Worm (Caenorhabditis elegans): ENCODE measurements around the gene tsp-20.

The tsp-20 gene

ce11 chrX:11996606-11997005 is 37.2 kb downstream of the tsp-20 start:
- TF ChIP-seq mef-2 (tag; optimal IDR thresholded peaks at IDR 0.05) = no peak
- no peak for TF ChIP-seq egl-27 (tag; optimal IDR thresholded peaks at IDR 0.05)
- no peak for TF ChIP-seq lin-35 (GFP tag; optimal IDR thresholded peaks at IDR 0.05)
- TF ChIP-seq fkh-10 (GFP tag; optimal IDR thresholded peaks at IDR 0.05) = no peak
- TF ChIP-seq pax-3 (tag; optimal IDR thresholded peaks at IDR 0.05) = no peak
- TF ChIP-seq rnt-1 (tag; optimal IDR thresholded peaks at IDR 0.05) = no peak
- TF ChIP-seq efl-1 (optimal IDR thresholded peaks at IDR 0.05) = no peak
- TF ChIP-seq efl-1 (GFP tag; optimal IDR thresholded peaks at IDR 0.05 in 1 of 2) = no peak
- no peak for TF ChIP-seq ces-1 (GFP tag; optimal IDR thresholded peaks at IDR 0.05)
- no peak for TF ChIP-seq fkh-4 (tag; optimal IDR thresholded peaks at IDR 0.05; ENCODE audit: borderline replicate concordance)
- no peak for TF ChIP-seq snu-23 (GFP tag; optimal IDR thresholded peaks at IDR 0.05)
- no peak for TF ChIP-seq aha-1 (tag; optimal IDR thresholded peaks at IDR 0.05)
- TF ChIP-seq nhr-28 (tag; optimal IDR thresholded peaks at IDR 0.05) = no peak
- no peak for TF ChIP-seq irx-1 (tag; optimal IDR thresholded peaks at IDR 0.05)
- no peak for TF ChIP-seq unc-86 (tag; optimal IDR thresholded peaks at IDR 0.05)
- no peak for TF ChIP-seq vab-15 (tag; optimal IDR thresholded peaks at IDR 0.05)

DNA sequence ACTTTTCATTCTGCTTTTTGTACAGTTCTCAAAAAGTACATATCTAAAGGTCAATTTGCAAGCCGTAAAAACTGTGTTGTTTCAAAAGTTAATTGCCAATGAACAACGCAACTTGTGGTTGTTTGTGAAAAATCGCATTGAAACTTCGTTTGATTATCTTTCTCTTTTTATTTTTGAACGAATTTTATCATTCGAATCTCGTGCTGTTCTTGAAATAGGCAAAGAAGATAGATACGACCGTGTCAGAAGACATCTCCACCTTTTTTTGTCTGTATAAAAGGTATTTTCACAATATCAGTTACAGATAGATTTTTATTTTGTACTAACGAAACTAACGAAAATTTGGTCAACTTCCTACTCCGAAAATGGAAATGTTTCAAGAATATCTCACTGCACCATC is 39.4 kb downstream of the tsp-20 start, which contains the start of gene C49F5.7:
Gene C49F5.7, plus strand, starts transcription at position 301 of the 400 bp plus-strand sequence.
- TF ChIP-seq lin-14 (GFP tag; optimal IDR thresholded peaks at IDR 0.05) (peak; percentile 33), lin-39 (tag; optimal IDR thresholded peaks at IDR 0.05) (no peak), ceh-88 (GFP tag; IDR thresholded peaks at IDR 0.05) (no peak), C16A3.4 (tag; optimal IDR thresholded peaks at IDR 0.05) (no peak), dpl-1 (GFP tag; optimal IDR thresholded peaks at IDR 0.05) (no peak), lsy-2 (tag; optimal IDR thresholded peaks at IDR 0.05) (no peak), nhr-20 (tag; optimal IDR thresholded peaks at IDR 0.05) (peak; percentile 18), alr-1 (tag; optimal IDR thresholded peaks at IDR 0.05; ENCODE audit: borderline replicate concordance) (no peak), fos-1 (tag; optimal IDR thresholded peaks at IDR 0.05) (no peak), nhr-90 (tag; optimal IDR thresholded peaks at IDR 0.05; ENCODE audit: poor library complexity) (no peak), nhr-71 (tag; optimal IDR thresholded peaks at IDR 0.05) (peak; percentile 4), blmp-1 (tag; optimal IDR thresholded peaks at IDR 0.05) (peak; percentile 17), nhr-11 (tag; optimal IDR thresholded peaks at IDR 0.05) (no peak), efl-1 (optimal IDR thresholded peaks at IDR 0.05) (no peak), efl-1 (GFP tag; optimal IDR thresholded peaks at IDR 0.05 in 1 of 2) (peak in 1 of 2 experiments; percentile 63), ama-1 (optimal IDR thresholded peaks at IDR 0.05) (no peak), sup-37 (GFP tag; optimal IDR thresholded peaks at IDR 0.05) (no peak), mep-1 (tag; optimal IDR thresholded peaks at IDR 0.05) (no peak), nhr-85 (tag) (peak; percentile 70), snu-23 (GFP tag; optimal IDR thresholded peaks at IDR 0.05) (peak; percentile 3), ztf-11 (tag; optimal IDR thresholded peaks at IDR 0.05) (no peak), skn-1 (tag; optimal IDR thresholded peaks at IDR 0.05) (no peak), elt-3 (tag; optimal IDR thresholded peaks at IDR 0.05) (peak in 1 of 6 experiments; percentile 33), ceh-63 (GFP tag; optimal IDR thresholded peaks at IDR 0.05) (no peak)

DNA sequence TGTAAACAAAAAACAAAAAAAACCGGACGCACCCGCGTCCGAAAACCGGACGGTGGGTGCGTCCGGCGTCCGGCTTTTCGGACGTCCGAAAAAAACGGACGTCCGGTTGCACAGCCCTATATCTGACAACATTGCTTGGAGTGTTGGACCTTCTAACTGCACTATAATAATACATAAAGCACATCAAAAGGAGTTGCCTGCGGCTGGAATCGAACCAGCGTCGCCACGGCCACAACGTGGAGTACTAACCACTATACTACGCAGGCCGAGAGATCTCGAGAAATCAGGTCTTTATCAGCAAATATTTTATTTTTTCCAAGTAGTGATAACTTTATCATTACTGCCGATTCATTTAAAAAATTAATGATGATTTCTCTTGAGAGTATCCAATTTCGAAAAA is 40.5 kb downstream of the tsp-20 start:
- TF ChIP-seq nhr-90 (tag; optimal IDR thresholded peaks at IDR 0.05; ENCODE audit: poor library complexity) = peak; percentile 31
- no peak for TF ChIP-seq nhr-12 (tag; optimal IDR thresholded peaks at IDR 0.05)
- TF ChIP-seq lin-35 (GFP tag; optimal IDR thresholded peaks at IDR 0.05) = peak in 1 of 2 experiments; percentile 4
- no peak for TF ChIP-seq nhr-77 (tag; optimal IDR thresholded peaks at IDR 0.05)
- no peak for TF ChIP-seq elt-2 (tag; optimal IDR thresholded peaks at IDR 0.05)
- no peak for TF ChIP-seq C16A3.4 (tag; optimal IDR thresholded peaks at IDR 0.05)
- no peak for TF ChIP-seq rnt-1 (tag; optimal IDR thresholded peaks at IDR 0.05)

Measured in whole organism, L1 larva.